Fruit fly (Drosophila melanogaster) whole organism: Measurements from ENCODE around the gene CG3557.

Experiments
- CG8478 ChIP-seq: fragments of >200 bp; optimal IDR thresholded peaks from 2 replicates; lab custom pipeline; 2018; ENCODE audit warnings: inconsistent platforms
- Dll ChIP-seq: fragments of >200 bp; optimal IDR thresholded peaks from 2 replicates; lab custom pipeline; 2017
- psq ChIP-seq: fragments of >200 bp; optimal IDR thresholded peaks from 2 replicates; lab custom pipeline; 2017
- usp ChIP-seq: fragments of >200 bp; optimal IDR thresholded peaks from 2 replicates; lab custom pipeline; 2017; ENCODE audit warnings: missing biosample characterization, missing genetic modification characterization, mixed read lengths

DNA sequence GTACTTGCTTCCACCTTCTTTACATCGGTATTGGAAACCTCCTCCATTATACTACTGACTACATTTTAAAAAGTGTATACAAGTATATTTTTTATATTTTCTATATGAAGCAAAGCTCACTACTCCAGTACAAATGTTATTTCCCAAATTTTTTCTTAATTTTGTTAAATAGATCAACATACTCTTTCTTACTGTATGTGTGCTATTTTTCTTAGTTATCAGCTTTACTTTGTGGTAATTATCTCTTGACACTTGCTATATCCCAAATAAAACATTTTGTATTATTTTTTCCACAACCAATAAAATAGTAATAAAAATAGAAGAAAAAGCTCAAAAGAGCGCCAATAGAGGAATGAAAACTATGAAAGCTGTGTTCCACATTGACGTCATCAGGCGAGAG lies 5.0 kb upstream of the CG3557 start, which contains the start of gene CG43750:
- TF ChIP-seq CG8478, result no peak
- no peak for TF ChIP-seq Dll (lab: Kevin White, UChicago)
- TF ChIP-seq usp (GFP tag; lab: Kevin White, UChicago), result no peak
- no peak for TF ChIP-seq psq
